Worm (Caenorhabditis elegans) whole organism, L3 larva: ENCODE measurements around the gene W01B6.6.

Experiments used
- ceh-28 ChIP-seq: fragments of 150-350 bp; optimal IDR thresholded peaks from 2 replicates; lab custom pipeline; 2014; ENCODE audit warnings: missing biosample characterization, missing genetic modification reagents, missing genetic modification characterization
- egl-27 ChIP-seq: sonication (generic microtip); optimal IDR thresholded peaks from 4 replicates; lab custom pipeline; 2017; ENCODE audit warnings: missing biosample characterization, missing genetic modification reagents, missing genetic modification characterization
- egl-5 ChIP-seq: fragments of 150-350 bp; optimal IDR thresholded peaks from 2 replicates; lab custom pipeline; 2017; ENCODE audit warnings: missing biosample characterization, missing genetic modification reagents, missing genetic modification characterization, inconsistent platforms
- fkh-2 ChIP-seq: fragments of 150-350 bp; optimal IDR thresholded peaks from 2 replicates; lab custom pipeline; 2014; ENCODE audit warnings: missing biosample characterization, missing genetic modification reagents, missing genetic modification characterization
- nhr-11 ChIP-seq: fragments of 150-350 bp; optimal IDR thresholded peaks from 2 replicates; lab custom pipeline; 2014; ENCODE audit warnings: missing biosample characterization, missing genetic modification characterization
- pha-4 ChIP-seq: fragments of 150-350 bp; optimal IDR thresholded peaks from 2 replicates; lab custom pipeline; 2014; ENCODE audit warnings: missing biosample characterization, missing genetic modification reagents, missing genetic modification characterization
- snpc-4 ChIP-seq: fragments of 150-350 bp; optimal IDR thresholded peaks from 2 replicates; lab custom pipeline; 2014; ENCODE audit warnings: missing biosample characterization, missing genetic modification characterization
- tbx-2 ChIP-seq: sonication (generic microtip); optimal IDR thresholded peaks from 2 replicates; lab custom pipeline; 2016; ENCODE audit warnings: mild to moderate bottlenecking, missing genetic modification characterization, missing compliant biosample characterization
- unc-62 ChIP-seq: fragments of 150-350 bp; sonication (generic microtip); optimal IDR thresholded peaks from 4 replicates; lab custom pipeline; 2014; ENCODE audit warnings: missing biosample characterization, missing genetic modification reagents, missing genetic modification characterization
- zag-1 ChIP-seq: fragments of 150-350 bp; optimal IDR thresholded peaks from 2 replicates; lab custom pipeline; 2014; ENCODE audit warnings: missing biosample characterization, missing genetic modification characterization
- ztf-4 ChIP-seq: fragments of 150-350 bp; optimal IDR thresholded peaks from 2 replicates; lab custom pipeline; 2014; ENCODE audit warnings: missing biosample characterization, missing genetic modification characterization

DNA sequence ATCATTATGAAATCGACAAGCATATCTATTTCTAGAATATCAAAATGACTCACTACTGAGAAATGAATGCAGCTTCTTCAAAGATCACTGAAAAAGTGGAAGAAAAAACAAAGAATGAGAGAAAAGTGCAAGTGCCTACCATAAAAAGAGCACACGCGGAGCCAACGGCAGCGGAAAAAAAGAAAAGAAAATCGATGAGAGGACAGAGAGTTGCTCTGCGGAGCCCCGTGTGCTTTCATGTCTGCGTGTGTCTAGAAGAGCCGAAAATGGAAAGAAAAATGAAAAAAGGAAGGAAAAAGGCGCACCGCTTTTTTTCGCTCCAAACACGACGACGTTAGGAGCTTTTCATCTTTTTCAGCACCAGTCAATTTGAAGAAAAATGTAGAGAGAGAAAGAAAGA is 18.2 kb upstream of the W01B6.6 start, which contains the start of gene ipla-7:
- TF ChIP-seq fkh-2 (tag; lab: Kevin White, UChicago) (no peak), nhr-11 (tag; lab: Kevin White, UChicago) (no peak), pha-4 (no peak), egl-27 (tag; lab: Kevin White, UChicago) (no peak), ceh-28 (tag; lab: Kevin White, UChicago) (no peak), zag-1 (tag; lab: Kevin White, UChicago) (no peak), ztf-4 (tag; lab: Kevin White, UChicago) (no peak), unc-62 (no peak), egl-5 (no peak), snpc-4 (tag; lab: Kevin White, UChicago) (no peak), tbx-2 (tag; lab: Kevin White, UChicago) (no peak)
